Fruit fly (Drosophila melanogaster) whole organism, embryonic: Measurements from ENCODE around the gene brm.

Experiments
- Asciz ChIP-seq: fragments of 200-800 bp; sonication (Bioruptor generic); optimal IDR thresholded peaks from 2 replicates; lab custom pipeline; 2017; ENCODE audit warnings: missing biosample characterization, mild to moderate bottlenecking, missing genetic modification characterization, missing genetic modification reagents
- Awh ChIP-seq: fragments of 200-800 bp; sonication (Bioruptor generic); IDR thresholded peaks from 2 replicates; pipeline ENCODE4, ENCODE4 v1.3.6; 2022; ENCODE audit warnings: missing biosample characterization, missing genetic modification characterization
- B-H1 ChIP-seq: fragments of 200-800 bp; sonication (Bioruptor generic); IDR thresholded peaks from 3 replicates; pipeline ENCODE4 v1.3.6; 2022; ENCODE audit warnings: missing biosample characterization, missing genetic modification characterization
- CG10959 ChIP-seq: fragments of 200-800 bp; sonication (Bioruptor generic); IDR thresholded peaks from 2 replicates; pipeline ENCODE4 v1.3.6; 2022; ENCODE audit warnings: missing biosample characterization, missing genetic modification characterization
- CG11504 ChIP-seq: fragments of 200-800 bp; sonication (Bioruptor generic); optimal IDR thresholded peaks from 3 replicates; lab custom pipeline; 2019; ENCODE audit warnings: missing biosample characterization, mild to moderate bottlenecking, missing genetic modification characterization, moderate library complexity
- CG12104 ChIP-seq: fragments of 200-800 bp; sonication (Bioruptor generic); optimal IDR thresholded peaks from 3 replicates; lab custom pipeline; 2016; ENCODE audit warnings: missing biosample characterization, missing genetic modification characterization
- CG1233 ChIP-seq: fragments of 200-800 bp; sonication (Bioruptor generic); optimal IDR thresholded peaks from 4 replicates; lab custom pipeline; 2018; ENCODE audit warnings: missing biosample characterization, mild to moderate bottlenecking, missing genetic modification characterization
- CG12391 ChIP-seq: fragments of 200-800 bp; sonication (Bioruptor generic); optimal IDR thresholded peaks from 3 replicates; lab custom pipeline; 2018; ENCODE audit warnings: missing biosample characterization, mild to moderate bottlenecking, missing genetic modification characterization, moderate library complexity
- CG12659 ChIP-seq: fragments of 200-800 bp; sonication (Bioruptor generic); optimal IDR thresholded peaks from 3 replicates; lab custom pipeline; 2017; ENCODE audit warnings: mild to moderate bottlenecking, missing biosample characterization, missing genetic modification reagents, missing genetic modification characterization
- CG15479 ChIP-seq: fragments of 200-800 bp; sonication (Bioruptor generic); optimal IDR thresholded peaks from 3 replicates; lab custom pipeline; 2019; ENCODE audit warnings: missing biosample characterization, mild to moderate bottlenecking, missing genetic modification characterization, moderate library complexity
- CG1603 ChIP-seq: fragments of 200-800 bp; sonication (Bioruptor generic); optimal IDR thresholded peaks from 2 replicates; lab custom pipeline; 2019; ENCODE audit warnings: missing biosample characterization, mild to moderate bottlenecking, missing genetic modification characterization, moderate library complexity
- CG17612 ChIP-seq: fragments of 200-800 bp; sonication (Bioruptor generic); IDR thresholded peaks from 2 replicates; pipeline ENCODE4 v1.3.6; 2022; ENCODE audit warnings: missing biosample characterization, missing genetic modification characterization
- CG17829 ChIP-seq: fragments of 200-800 bp; optimal IDR thresholded peaks from 2 replicates; lab custom pipeline; 2019; ENCODE audit warnings: missing biosample characterization, mild to moderate bottlenecking, missing genetic modification characterization, moderate library complexity
- CG1832 ChIP-seq: fragments of 200-800 bp; sonication (Bioruptor generic); optimal IDR thresholded peaks from 2 replicates; lab custom pipeline; 2017; ENCODE audit warnings: missing biosample characterization, mild to moderate bottlenecking, missing genetic modification characterization, inconsistent platforms
- CG3065 ChIP-seq: fragments of 200-800 bp; sonication (Bioruptor generic); optimal IDR thresholded peaks from 2 replicates; lab custom pipeline; 2016; ENCODE audit warnings: missing biosample characterization, missing genetic modification characterization
- CG34376 ChIP-seq: fragments of 200-800 bp; sonication (Bioruptor generic); optimal IDR thresholded peaks from 2 replicates; lab custom pipeline; 2018; ENCODE audit warnings: missing biosample characterization, mild to moderate bottlenecking, missing genetic modification characterization
- CG4282 ChIP-seq: fragments of 200-800 bp; sonication (Bioruptor generic); optimal IDR thresholded peaks from 2 replicates; lab custom pipeline; 2016; ENCODE audit warnings: missing biosample characterization, missing genetic modification characterization
- CG5953 ChIP-seq: fragments of 200-800 bp; sonication (Bioruptor generic); IDR thresholded peaks from 2 replicates; pipeline ENCODE4 v1.3.6; 2022; ENCODE audit warnings: missing biosample characterization, missing genetic modification characterization
- CG6683 ChIP-seq: fragments of 200-800 bp; sonication (Bioruptor generic); optimal IDR thresholded peaks from 2 replicates; lab custom pipeline; 2017; ENCODE audit warnings: missing biosample characterization, mild to moderate bottlenecking, missing genetic modification characterization, missing genetic modification reagents
- CoRest ChIP-seq: fragments of 200-800 bp; sonication (Bioruptor generic); optimal IDR thresholded peaks from 3 replicates; lab custom pipeline; 2018; ENCODE audit warnings: missing biosample characterization, mild to moderate bottlenecking, missing genetic modification characterization, moderate library complexity
- HHEX ChIP-seq: fragments of 200-800 bp; sonication (Bioruptor generic); optimal IDR thresholded peaks from 3 replicates; lab custom pipeline; 2017; ENCODE audit warnings: missing biosample characterization, mild to moderate bottlenecking, missing genetic modification characterization, missing genetic modification reagents
- HLHmδ ChIP-seq: fragments of 200-800 bp; sonication (Bioruptor generic); optimal IDR thresholded peaks from 2 replicates; lab custom pipeline; 2018; ENCODE audit warnings: missing biosample characterization, mild to moderate bottlenecking, missing genetic modification characterization, moderate library complexity
- Hr3 ChIP-seq: fragments of 200-800 bp; sonication (Bioruptor generic); optimal IDR thresholded peaks from 3 replicates; lab custom pipeline; 2016; ENCODE audit warnings: missing biosample characterization, missing genetic modification characterization
- Jarid2 ChIP-seq: fragments of 200-800 bp; sonication (Bioruptor generic); optimal IDR thresholded peaks from 3 replicates; lab custom pipeline; 2017; ENCODE audit warnings: mild to moderate bottlenecking, missing biosample characterization, missing genetic modification reagents, missing genetic modification characterization
- Myb ChIP-seq: fragments of 200-800 bp; sonication (Bioruptor generic); optimal IDR thresholded peaks from 2 replicates; lab custom pipeline; 2016; ENCODE audit warnings: missing biosample characterization, missing genetic modification characterization
- NC2α ChIP-seq: fragments of 200-800 bp; sonication (Bioruptor generic); optimal IDR thresholded peaks from 2 replicates; lab custom pipeline; 2016; ENCODE audit warnings: missing biosample characterization, missing genetic modification characterization
- Sry-β ChIP-seq: fragments of 200-800 bp; sonication (Bioruptor generic); optimal IDR thresholded peaks from 2 replicates; lab custom pipeline; 2018; ENCODE audit warnings: missing biosample characterization, mild to moderate bottlenecking, missing genetic modification characterization, moderate library complexity
- Sry-δ ChIP-seq: fragments of 200-800 bp; sonication (Bioruptor generic); optimal IDR thresholded peaks from 2 replicates; lab custom pipeline; 2016; ENCODE audit warnings: missing biosample characterization, missing genetic modification characterization
- Trl ChIP-seq, 3 experiments: fragments of >200 bp in 2 of 3; fragments of 200-800 bp in 1 of 3; sonication (Bioruptor generic) in 1 of 3; optimal IDR thresholded peaks; 2 replicates in 1 of 3; 3 replicates in 2 of 3; lab custom pipeline; 2016 to 2017; ENCODE audit warnings: missing biosample characterization in 1 of 3, missing genetic modification characterization in 1 of 3
- ash1 ChIP-seq: fragments of 200-800 bp; sonication (Bioruptor generic); optimal IDR thresholded peaks from 2 replicates; lab custom pipeline; 2018; ENCODE audit warnings: missing biosample characterization, mild to moderate bottlenecking, missing genetic modification characterization
- cg ChIP-seq: fragments of 200-800 bp; sonication (Bioruptor generic); optimal IDR thresholded peaks from 3 replicates; lab custom pipeline; 2019; ENCODE audit warnings: missing biosample characterization, mild to moderate bottlenecking, missing genetic modification characterization, moderate library complexity
- chn ChIP-seq: fragments of 200-800 bp; sonication (Bioruptor generic); optimal IDR thresholded peaks from 2 replicates; lab custom pipeline; 2016; ENCODE audit warnings: missing biosample characterization, missing genetic modification characterization
- crp ChIP-seq, 2 experiments: fragments of 200-800 bp; sonication (Bioruptor generic); optimal IDR thresholded peaks; 2 replicates in 1 of 2; 3 replicates in 1 of 2; lab custom pipeline; 2017; ENCODE audit warnings: missing biosample characterization in 2 of 2, missing genetic modification characterization in 2 of 2, mild to moderate bottlenecking in 1 of 2, moderate library complexity in 1 of 2
- danr ChIP-seq: fragments of 200-800 bp; sonication (Bioruptor generic); IDR thresholded peaks from 2 replicates; pipeline ENCODE4 v1.3.6; 2022; ENCODE audit warnings: missing biosample characterization, missing genetic modification characterization
- esg ChIP-seq: fragments of 200-800 bp; sonication (Bioruptor generic); conservative IDR thresholded peaks from 2 replicates; pipeline ENCODE4 v1.3.6; 2022; ENCODE audit warnings: missing biosample characterization, missing genetic modification characterization
- ftz-f1 ChIP-seq: fragments of 200-800 bp; sonication (Bioruptor generic); optimal IDR thresholded peaks from 2 replicates; lab custom pipeline; 2016; ENCODE audit warnings: missing biosample characterization, missing genetic modification characterization
- fu2 ChIP-seq: fragments of 200-800 bp; sonication (Bioruptor generic); optimal IDR thresholded peaks from 2 replicates; lab custom pipeline; 2016; ENCODE audit warnings: missing biosample characterization, missing genetic modification characterization
- gce ChIP-seq: fragments of 200-800 bp; sonication (Bioruptor generic); IDR thresholded peaks from 3 replicates; pipeline ENCODE4 v1.3.6; 2022; ENCODE audit warnings: missing biosample characterization, missing genetic modification characterization
- hbn ChIP-seq: fragments of 200-800 bp; sonication (Bioruptor generic); IDR thresholded peaks from 2 replicates; pipeline ENCODE4 v1.3.6; 2022; ENCODE audit warnings: missing biosample characterization, missing genetic modification characterization; ENCODE audit not compliant: partially characterized antibody
- insv ChIP-seq, 2 experiments: fragments of 200-800 bp; sonication (Bioruptor generic); optimal IDR thresholded peaks; 3 replicates each; lab custom pipeline; 2016 to 2018; ENCODE audit warnings: missing biosample characterization in 2 of 2, missing genetic modification characterization in 2 of 2
- mam ChIP-seq: fragments of 200-800 bp; sonication (Bioruptor generic); optimal IDR thresholded peaks from 3 replicates; lab custom pipeline; 2016; ENCODE audit warnings: missing biosample characterization, missing genetic modification characterization
- oc ChIP-seq: fragments of 200-800 bp; sonication (Bioruptor generic); optimal IDR thresholded peaks from 2 replicates; lab custom pipeline; 2018; ENCODE audit warnings: missing biosample characterization, mild to moderate bottlenecking, missing genetic modification characterization, moderate library complexity
- sd ChIP-seq: fragments of 200-800 bp; sonication (Bioruptor generic); optimal IDR thresholded peaks from 3 replicates; lab custom pipeline; 2018; ENCODE audit warnings: missing biosample characterization, mild to moderate bottlenecking, missing genetic modification characterization, moderate library complexity
- shn ChIP-seq: fragments of 200-800 bp; sonication (Bioruptor generic); optimal IDR thresholded peaks from 3 replicates; lab custom pipeline; 2016; ENCODE audit warnings: missing biosample characterization, missing genetic modification characterization
- sim ChIP-seq: fragments of 200-800 bp; sonication (Bioruptor generic); IDR thresholded peaks from 2 replicates; pipeline ENCODE4 v1.3.6; 2022; ENCODE audit warnings: missing biosample characterization, missing genetic modification characterization
- sisA ChIP-seq: fragments of 200-800 bp; sonication (Bioruptor generic); IDR thresholded peaks from 2 replicates; pipeline ENCODE4 v1.3.6; 2022; ENCODE audit warnings: missing biosample characterization, missing genetic modification characterization
- vvl ChIP-seq: fragments of 200-800 bp; sonication (Bioruptor generic); IDR thresholded peaks from 2 replicates; pipeline ENCODE4 v1.3.6; 2022; ENCODE audit warnings: missing biosample characterization, missing genetic modification characterization
- zfh1 ChIP-seq: fragments of 200-800 bp; sonication (Bioruptor generic); IDR thresholded peaks from 3 replicates; pipeline ENCODE4 v1.3.6; 2022; ENCODE audit warnings: missing biosample characterization, missing genetic modification characterization

brm gene

dm6 chr3L:16026065-16026789 is 43.6 kb upstream of the brm start:
- TF ChIP-seq CG5953 (GFP tag; lab: Robert Waterston, UW) (no peak; the same call in 1 of the 2 replicates), ftz-f1 (peak; percentile 63), CG1832 (GFP tag; lab: Kevin White, UChicago) (peak; percentile 54), Myb (peak; percentile 38), Trl (optimal IDR thresholded peaks at IDR 0.05; lab: Kevin White, UChicago) (no peak), Trl (GFP tag; optimal IDR thresholded peaks at IDR 0.05; lab: Kevin White, UChicago) (peak; percentile 62), CG15479 (GFP tag; lab: Kevin White, UChicago) (no peak), oc (tag; lab: Kevin White, UChicago) (peak; percentile 47), CG11504 (tag; lab: Kevin White, UChicago) (peak; percentile 40), sisA (peak; percentile 33; the same call in 1 of the 2 replicates), vvl (GFP tag; lab: Robert Waterston, UW) (peak; percentile 74), CG17612 (GFP tag; lab: Robert Waterston, UW) (no peak), Sry-δ (GFP tag; lab: Kevin White, UChicago) (peak; percentile 12), cg (GFP tag; lab: Kevin White, UChicago) (peak; percentile 15), zfh1 (GFP tag; lab: Robert Waterston, UW) (peak; percentile 73; the same call in 2 of the 3 replicates), esg (GFP tag; lab: Robert Waterston, UW) (no peak), chn (GFP tag; lab: Kevin White, UChicago) (peak; percentile 11), CG1603 (tag; lab: Kevin White, UChicago) (peak; percentile 77), shn (GFP tag; lab: Kevin White, UChicago) (peak; percentile 56), HHEX (GFP tag; lab: Kevin White, UChicago) (peak; percentile 75), HLHmδ (GFP tag; lab: Kevin White, UChicago) (peak; percentile 87), Awh (GFP tag; lab: Robert Waterston, UW) (peak; percentile 72; the same call in 1 of the 2 replicates), CG12391 (tag; lab: Kevin White, UChicago) (peak; percentile 26), Hr3 (GFP tag; lab: Kevin White, UChicago) (no peak), CG34376 (peak; percentile 64), sd (tag; lab: Kevin White, UChicago) (peak; percentile 41), Jarid2 (GFP tag; lab: Kevin White, UChicago) (peak; percentile 75), CG1233 (GFP tag; lab: Kevin White, UChicago) (peak; percentile 68), fu2 (GFP tag; lab: Kevin White, UChicago) (no peak), gce (GFP tag; lab: Robert Waterston, UW) (peak; percentile 84), CG17829 (tag; lab: Kevin White, UChicago) (no peak), CG4282 (GFP tag; lab: Kevin White, UChicago) (peak; percentile 39), CG12659 (GFP tag; lab: Kevin White, UChicago) (peak; percentile 30), CG10959 (GFP tag; lab: Robert Waterston, UW) (peak; percentile 27; the same call in 1 of the 2 replicates), crp (GFP tag; optimal IDR thresholded peaks at IDR 0.05; lab: Kevin White, UChicago) (no peak), B-H1 (GFP tag; lab: Robert Waterston, UW) (peak; percentile 29; the same call in 1 of the 3 replicates), insv (GFP tag; optimal IDR thresholded peaks at IDR 0.05; lab: Kevin White, UChicago) (no peak), mam (GFP tag; lab: Kevin White, UChicago) (no peak), danr (no peak), hbn (no peak), sim (GFP tag; lab: Robert Waterston, UW) (0 out of 2 replicates have a peak, but pooled peaks have one; percentile 34), NC2α (GFP tag; lab: Kevin White, UChicago) (peak; percentile 74), Asciz (GFP tag; lab: Kevin White, UChicago) (peak; percentile 73), ash1 (GFP tag; lab: Kevin White, UChicago) (no peak), CoRest (tag; lab: Kevin White, UChicago) (peak; percentile 11), CG12104 (GFP tag; lab: Kevin White, UChicago) (peak; percentile 0), Sry-β (GFP tag; lab: Kevin White, UChicago) (peak; percentile 4), CG3065 (GFP tag; lab: Kevin White, UChicago) (peak; percentile 7), CG6683 (GFP tag; lab: Kevin White, UChicago) (peak; percentile 45)
